Fruit fly (Drosophila melanogaster) whole organism, pupa: ENCODE results near the gene CG9192.

Experiments
- CG14655 ChIP-seq: fragments of 200-800 bp; sonication (Bioruptor generic); optimal IDR thresholded peaks from 3 replicates; lab custom pipeline; 2017; ENCODE audit warnings: mild to moderate bottlenecking, missing biosample characterization, missing genetic modification reagents, missing genetic modification characterization
- CG32121 ChIP-seq: fragments of 200-800 bp; sonication (Bioruptor generic); IDR thresholded peaks from 2 replicates; pipeline ENCODE4 v1.3.6; 2022; ENCODE audit warnings: missing biosample characterization, missing genetic modification characterization
- CG34367 ChIP-seq: fragments of 200-800 bp; sonication (Bioruptor generic); optimal IDR thresholded peaks from 2 replicates; lab custom pipeline; 2018; ENCODE audit warnings: missing biosample characterization, mild to moderate bottlenecking, missing genetic modification characterization
- CG4496 ChIP-seq: fragments of 200-800 bp; sonication (Bioruptor generic); IDR thresholded peaks from 3 replicates; pipeline ENCODE4 v1.3.6; 2022; ENCODE audit warnings: missing biosample characterization, missing genetic modification characterization
- CG8159 ChIP-seq: fragments of 200-800 bp; sonication (Bioruptor generic); optimal IDR thresholded peaks from 3 replicates; lab custom pipeline; 2018; ENCODE audit warnings: missing biosample characterization, mild to moderate bottlenecking, missing genetic modification characterization, moderate library complexity
- CG8301 ChIP-seq: fragments of 200-800 bp; sonication (Bioruptor generic); optimal IDR thresholded peaks from 2 replicates; lab custom pipeline; 2018; ENCODE audit warnings: missing biosample characterization, mild to moderate bottlenecking, missing genetic modification characterization
- D1 ChIP-seq: fragments of 200-800 bp; sonication (Bioruptor generic); optimal IDR thresholded peaks from 2 replicates; lab custom pipeline; 2018; ENCODE audit warnings: missing biosample characterization, mild to moderate bottlenecking, missing genetic modification characterization, moderate library complexity
- Pif1B ChIP-seq: fragments of 200-800 bp; sonication (Bioruptor generic); optimal IDR thresholded peaks from 3 replicates; lab custom pipeline; 2016; ENCODE audit warnings: missing biosample characterization, missing genetic modification characterization
- Snoo ChIP-seq: fragments of 200-800 bp; sonication (Bioruptor generic); optimal IDR thresholded peaks from 3 replicates; lab custom pipeline; 2017; ENCODE audit warnings: missing biosample characterization, mild to moderate bottlenecking, missing genetic modification characterization, inconsistent platforms
- fd96Ca ChIP-seq: fragments of 200-800 bp; sonication (Bioruptor generic); IDR thresholded peaks from 3 replicates; pipeline ENCODE4 v1.3.6; 2022; ENCODE audit warnings: missing biosample characterization, missing genetic modification characterization
- gl ChIP-seq: fragments of 200-800 bp; sonication (Bioruptor generic); optimal IDR thresholded peaks from 2 replicates; lab custom pipeline; 2018; ENCODE audit warnings: missing biosample characterization, mild to moderate bottlenecking, missing genetic modification characterization
- rn ChIP-seq: fragments of 200-800 bp; sonication (Bioruptor generic); IDR thresholded peaks from 2 replicates; pipeline ENCODE4 v1.3.6; 2022; ENCODE audit warnings: missing biosample characterization, missing genetic modification characterization

- TF ChIP-seq CG4496 (GFP tag; lab: Robert Waterston, UW) (no peak), CG34367 (tag; lab: Kevin White, UChicago) (no peak), Snoo (tag; lab: Kevin White, UChicago) (no peak), Pif1B (GFP tag; lab: Kevin White, UChicago) (no peak), rn (GFP tag; lab: Robert Waterston, UW) (no peak), CG8159 (no peak), fd96Ca (GFP tag; lab: Robert Waterston, UW) (no peak), D1 (tag; lab: Kevin White, UChicago) (no peak), CG32121 (no peak), CG8301 (tag; lab: Kevin White, UChicago) (no peak), gl (tag; lab: Kevin White, UChicago) (no peak), CG14655 (no peak)
These were observed at the start of gene CG9192 for dm6 chr3L:1238219-1238618.
